Worm (Caenorhabditis elegans): Measurements from ENCODE around the gene ttr-8.
A peak's percentile ranks its signal among the peaks of the same experiment; 100 is the strongest.

ce11 chrIII:7520672-7521071 lies 44.5 kb downstream of the ttr-8 start, which contains the start of the genes cux-7 and C07H6.2:
- TF ChIP-seq T22C8.4 (GFP tag; IDR thresholded peaks at IDR 0.05), result peak; percentile 24; the same call in 1 of the 2 replicates
- peak; percentile 42; the same call in 1 of the 2 replicates for TF ChIP-seq ref-1 (GFP tag; conservative IDR thresholded peaks at IDR 0.05)
- peak; percentile 87 for TF ChIP-seq flt-1 (GFP tag; IDR thresholded peaks at IDR 0.05)
- no peak for TF ChIP-seq tab-1 (GFP tag; IDR thresholded peaks at IDR 0.05)
- peak; percentile 65; the same call in 1 of the 2 replicates for TF ChIP-seq klf-2 (GFP tag; conservative IDR thresholded peaks at IDR 0.05)
- no peak; the same call in none of the 2 replicates for TF ChIP-seq ztf-23 (GFP tag; IDR thresholded peaks at IDR 0.05)
- TF ChIP-seq cog-1 (tag; optimal IDR thresholded peaks at IDR 0.05), result peak; percentile 80
- TF ChIP-seq ztf-29 (GFP tag; IDR thresholded peaks at IDR 0.05), result peak; percentile 50; the same call in 1 of the 2 replicates
- TF ChIP-seq med-1 (GFP tag; optimal IDR thresholded peaks at IDR 0.05; ENCODE audit: insufficient read depth), result no peak
